Worm (Caenorhabditis elegans) whole organism, young adult: ENCODE data around the gene F43C11.4.

Source experiments
- F22D6.2 ChIP-seq: sonication (generic microtip); optimal IDR thresholded peaks from 2 replicates; lab custom pipeline; 2016; ENCODE audit warnings: mild to moderate bottlenecking, missing genetic modification characterization, missing compliant biosample characterization
- dpl-1 ChIP-seq: fragments of 150-350 bp; optimal IDR thresholded peaks from 2 replicates; lab custom pipeline; 2014; ENCODE audit warnings: missing biosample characterization, missing genetic modification reagents, missing genetic modification characterization
- ets-4 ChIP-seq: fragments of 200-800 bp; sonication (Bioruptor generic); optimal IDR thresholded peaks from 2 replicates; lab custom pipeline; 2018; ENCODE audit warnings: mild to moderate bottlenecking, missing genetic modification characterization, missing compliant biosample characterization
- hrde-1 ChIP-seq: sonication (generic microtip); optimal IDR thresholded peaks from 2 replicates; lab custom pipeline; 2016; ENCODE audit warnings: missing genetic modification characterization, mild to moderate bottlenecking, missing compliant biosample characterization, moderate library complexity, missing genotype, missing genetic modification reagents, borderline replicate concordance
- lin-35 ChIP-seq, 3 experiments: fragments of 150-350 bp in 2 of 3; sonication (generic microtip) in 1 of 3; optimal IDR thresholded peaks; 2 replicates each; lab custom pipeline; 2014 to 2018; ENCODE audit warnings: missing biosample characterization in 3 of 3, missing genetic modification characterization in 3 of 3, missing genetic modification reagents in 3 of 3
- madf-3 ChIP-seq: fragments of 200-800 bp; sonication (Bioruptor generic); IDR thresholded peaks from 2 replicates; pipeline ENCODE4 v1.3.6; 2022; ENCODE audit warnings: missing genetic modification reagents, missing genetic modification characterization, missing compliant biosample characterization
- mel-28 ChIP-seq: sonication (generic microtip); optimal IDR thresholded peaks from 2 replicates; lab custom pipeline; 2016; ENCODE audit warnings: borderline replicate concordance, mild to moderate bottlenecking, missing genetic modification characterization, missing compliant biosample characterization
- rcor-1 ChIP-seq: fragments of 200-800 bp; sonication (Bioruptor generic); IDR thresholded peaks from 2 replicates; pipeline ENCODE4 v1.3.6; 2022; ENCODE audit warnings: missing genetic modification reagents, missing genetic modification characterization, missing compliant biosample characterization
- snpc-4 ChIP-seq, 5 experiments: fragments of 150-350 bp in 1 of 5; sonication (generic microtip) in 4 of 5; optimal IDR thresholded peaks; 2 replicates each; lab custom pipeline; 2014 to 2018; ENCODE audit warnings: missing genetic modification characterization in 5 of 5, missing biosample characterization in 3 of 5, antibody characterized with exemption in 2 of 5, mild to moderate bottlenecking in 2 of 5, missing compliant biosample characterization in 2 of 5, missing genotype in 2 of 5, moderate library complexity in 2 of 5, missing genetic modification reagents in 1 of 5
- ztf-6 ChIP-seq: fragments of 200-800 bp; sonication (Bioruptor generic); IDR thresholded peaks from 2 replicates; pipeline ENCODE4 v1.3.6; 2022; ENCODE audit warnings: missing genetic modification reagents, missing genetic modification characterization, missing compliant biosample characterization

ce11 chrII:2363673-2364072, 16.9 kb downstream of the F43C11.4 start, which contains the start of gene F43C11.11:
- TF ChIP-seq ets-4 (GFP tag; lab: Kevin White, UChicago) (no peak), madf-3 (GFP tag; lab: Robert Waterston, UW) (no peak), F22D6.2 (tag; lab: Kevin White, UChicago) (no peak), snpc-4 (GFP tag; optimal IDR thresholded peaks at IDR 0.05; lab: Kevin White, UChicago) (no peak), snpc-4 (tag; optimal IDR thresholded peaks at IDR 0.05; lab: Kevin White, UChicago) (no peak), dpl-1 (GFP tag; lab: Kevin White, UChicago) (no peak), hrde-1 (no peak), mel-28 (no peak), lin-35 (GFP tag; optimal IDR thresholded peaks at IDR 0.05; lab: Kevin White, UChicago) (no peak), ztf-6 (GFP tag; lab: Robert Waterston, UW) (no peak), rcor-1 (GFP tag; lab: Robert Waterston, UW) (no peak)
